Worm (Caenorhabditis elegans): ENCODE measurements around the gene Y43F8B.25.

The Y43F8B.25 gene

ce11 chrV:19512260-19512947 lies 49.7 kb downstream of the Y43F8B.25 start, which contains the start of gene Y43F8B.19:
Y43F8B.19 (minus strand) TSS chrV:19512310.
- TF ChIP-seq mab-5 (tag; optimal IDR thresholded peaks at IDR 0.05), result no peak
- TF ChIP-seq ham-2 (GFP tag; optimal IDR thresholded peaks at IDR 0.05), result peak; percentile 8
- no peak for TF ChIP-seq elt-1 (tag; optimal IDR thresholded peaks at IDR 0.05; ENCODE audit: borderline replicate concordance, insufficient read depth)
